Worm (Caenorhabditis elegans): ENCODE results near the gene Y53F4B.26.
A peak's percentile ranks its signal among the peaks of the same experiment; 100 is the strongest.
"Not testable (repeated sequence)": the region's sequence is repeated elsewhere in the genome, so short reads cannot be mapped to it uniquely, and the experiment has no call there.

Gene Y53F4B.26

ce11 chrII:15140881-15141280 is at the start of gene Y53F4B.26:
Y53F4B.26 (minus strand) TSS chrII:15140981.
- not testable (repeated sequence) for TF ChIP-seq nhr-28 (tag; optimal IDR thresholded peaks at IDR 0.05); snpc-4 (tag; optimal IDR thresholded peaks at IDR 0.05); elt-1 (tag; optimal IDR thresholded peaks at IDR 0.05; ENCODE audit: borderline replicate concordance, insufficient read depth)

- TF ChIP-seq ces-1 (GFP tag; optimal IDR thresholded peaks at IDR 0.05) (peak; percentile 18), unc-62 (GFP tag; optimal IDR thresholded peaks at IDR 0.05) (no peak)
Observed at ce11 chrII:15189956-15190355, 49.2 kb upstream of the Y53F4B.26 start.

ce11 chrII:15185289-15185688 is 44.5 kb upstream of the Y53F4B.26 start, which contains the start of gene gst-35:
gst-35 (minus strand) TSS chrII:15185389.
- TF ChIP-seq elt-1 (tag; optimal IDR thresholded peaks at IDR 0.05; ENCODE audit: borderline replicate concordance, insufficient read depth) (no peak), nhr-2 (tag; optimal IDR thresholded peaks at IDR 0.05) (no peak), nhr-237 (tag; optimal IDR thresholded peaks at IDR 0.05) (no peak), zip-8 (tag; optimal IDR thresholded peaks at IDR 0.05) (no peak), lsy-2 (tag; optimal IDR thresholded peaks at IDR 0.05) (no peak)

DNA sequence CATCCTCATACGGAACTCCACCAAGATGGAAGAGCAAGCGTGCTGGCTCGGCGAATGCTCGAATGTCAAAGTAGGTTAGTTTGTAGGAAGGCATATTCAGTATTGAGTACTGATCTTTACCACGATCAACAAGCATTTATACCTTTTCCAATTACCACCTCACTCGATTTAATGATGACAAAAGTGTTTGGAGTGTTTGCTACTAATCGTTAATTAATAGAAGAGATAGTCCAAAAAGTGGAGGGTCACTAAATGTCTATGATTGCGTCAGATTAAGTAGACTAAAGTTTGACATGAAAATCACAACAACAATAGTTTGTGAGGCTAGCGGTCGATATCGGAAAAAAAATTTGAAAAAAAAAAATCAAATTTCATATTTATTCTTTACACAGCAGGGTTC is 42.4 kb upstream of the Y53F4B.26 start, which contains the start of gene gst-34:
Gene gst-34, minus strand, starts transcription at position 101 of the 400 bp plus-strand sequence.
- TF ChIP-seq ces-1 (GFP tag; optimal IDR thresholded peaks at IDR 0.05) (no peak), ceh-83 (GFP tag; optimal IDR thresholded peaks at IDR 0.05) (no peak), nhr-12 (tag; optimal IDR thresholded peaks at IDR 0.05) (no peak), blmp-1 (tag; optimal IDR thresholded peaks at IDR 0.05) (no peak), bed-3 (GFP tag; optimal IDR thresholded peaks at IDR 0.05) (no peak), ham-2 (GFP tag; optimal IDR thresholded peaks at IDR 0.05) (no peak), tbx-8 (GFP tag; optimal IDR thresholded peaks at IDR 0.05) (no peak), ceh-43 (GFP tag; optimal IDR thresholded peaks at IDR 0.05) (no peak), mab-5 (tag; optimal IDR thresholded peaks at IDR 0.05) (no peak), zip-8 (tag; optimal IDR thresholded peaks at IDR 0.05) (no peak), mls-2 (tag; optimal IDR thresholded peaks at IDR 0.05) (no peak), lsy-2 (tag; optimal IDR thresholded peaks at IDR 0.05) (no peak), nhr-28 (tag; optimal IDR thresholded peaks at IDR 0.05) (no peak), sem-2 (GFP tag; optimal IDR thresholded peaks at IDR 0.05) (no peak), flh-1 (GFP tag; optimal IDR thresholded peaks at IDR 0.05) (no peak), snpc-4 (tag; optimal IDR thresholded peaks at IDR 0.05) (no peak), unc-39 (tag; optimal IDR thresholded peaks at IDR 0.05) (no peak)

DNA sequence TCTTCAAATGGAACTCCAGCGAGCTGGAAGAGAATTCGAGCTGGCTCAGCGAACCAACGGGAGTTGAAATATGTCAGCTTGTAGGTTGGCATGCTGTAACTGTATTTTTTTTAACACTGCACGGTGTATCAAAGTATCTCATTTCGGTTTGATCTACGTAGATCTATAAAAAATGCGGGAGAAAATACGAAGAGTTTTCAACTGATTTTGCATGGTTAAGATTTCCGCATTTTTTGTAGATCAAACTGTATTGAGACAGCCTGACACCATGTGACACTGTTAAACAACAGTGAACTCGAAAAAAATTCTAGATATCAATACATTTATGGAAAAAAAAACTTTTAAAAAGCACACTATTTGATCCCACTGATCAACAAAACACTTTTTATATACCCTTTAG is 37.7 kb upstream of the Y53F4B.26 start, which contains the start of gene gst-32:
Gene gst-32, minus strand, starts transcription at position 101 of the 400 bp plus-strand sequence.
- TF ChIP-seq flh-1 (GFP tag; optimal IDR thresholded peaks at IDR 0.05) = no peak
- no peak for TF ChIP-seq lin-32 (GFP tag; optimal IDR thresholded peaks at IDR 0.05)
- TF ChIP-seq unc-62 (GFP tag; optimal IDR thresholded peaks at IDR 0.05) = no peak
- no peak for TF ChIP-seq nhr-2 (tag; optimal IDR thresholded peaks at IDR 0.05)
- no peak for TF ChIP-seq tbx-8 (GFP tag; optimal IDR thresholded peaks at IDR 0.05)
- no peak for TF ChIP-seq nhr-28 (tag; optimal IDR thresholded peaks at IDR 0.05)
- no peak for TF ChIP-seq ceh-83 (GFP tag; optimal IDR thresholded peaks at IDR 0.05)
- no peak for TF ChIP-seq mls-2 (tag; optimal IDR thresholded peaks at IDR 0.05)
- no peak for TF ChIP-seq lin-13 (tag; optimal IDR thresholded peaks at IDR 0.05)
- no peak for TF ChIP-seq elt-1 (tag; optimal IDR thresholded peaks at IDR 0.05; ENCODE audit: borderline replicate concordance, insufficient read depth)

DNA sequence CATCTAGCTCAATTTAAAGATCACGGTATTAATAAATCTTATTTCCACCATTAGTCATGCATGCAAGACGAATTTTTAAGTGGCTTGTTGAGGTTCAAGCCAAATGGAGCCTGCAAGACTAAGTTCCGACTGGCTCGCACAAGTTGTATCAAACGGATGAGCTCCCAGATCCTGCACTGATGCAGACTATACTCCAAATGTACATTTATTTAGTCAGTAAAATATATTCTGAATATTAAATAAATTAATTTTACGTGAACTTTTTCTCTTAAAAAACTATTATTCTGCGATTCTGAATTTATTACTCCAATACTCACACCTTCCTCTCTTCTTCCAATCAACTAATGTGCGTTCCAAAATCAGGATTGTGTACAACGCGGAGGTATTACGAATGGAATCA is 34.9 kb upstream of the Y53F4B.26 start, which contains the start of gene Y53F4B.36:
Gene Y53F4B.36, plus strand, starts transcription at position 301 of the 400 bp plus-strand sequence.
- TF ChIP-seq sptf-1 (tag; optimal IDR thresholded peaks at IDR 0.05) (no peak), nhr-237 (tag; optimal IDR thresholded peaks at IDR 0.05) (no peak), M03D4.4 (tag; optimal IDR thresholded peaks at IDR 0.05) (no peak), sem-2 (GFP tag; optimal IDR thresholded peaks at IDR 0.05) (no peak), flh-1 (GFP tag; optimal IDR thresholded peaks at IDR 0.05) (no peak), unc-120 (tag; optimal IDR thresholded peaks at IDR 0.05; ENCODE audit: poor library complexity, severe bottlenecking) (no peak), ztf-11 (tag; optimal IDR thresholded peaks at IDR 0.05) (no peak), lin-32 (GFP tag; optimal IDR thresholded peaks at IDR 0.05) (no peak), nhr-76 (tag; optimal IDR thresholded peaks at IDR 0.05) (no peak), ceh-39 (tag; optimal IDR thresholded peaks at IDR 0.05) (no peak)

Measured in whole organism, mixed stage, embryonic.